Fruit fly (Drosophila melanogaster) whole organism: ENCODE data around the gene CG45490.
"Not testable (repeated sequence)": the region's sequence is repeated elsewhere in the genome, so short reads cannot be mapped to it uniquely, and the experiment has no call there.

ENCODE experiments used
- pan ChIP-seq: fragments of >200 bp; optimal IDR thresholded peaks from 2 replicates; lab custom pipeline; 2017
- psq ChIP-seq: fragments of >200 bp; optimal IDR thresholded peaks from 2 replicates; lab custom pipeline; 2017
- usp ChIP-seq: fragments of >200 bp; optimal IDR thresholded peaks from 2 replicates; lab custom pipeline; 2017; ENCODE audit warnings: missing biosample characterization, missing genetic modification characterization, mixed read lengths

- TF ChIP-seq pan; psq (lab: Kevin White, UChicago); usp (GFP tag; lab: Kevin White, UChicago): not testable (repeated sequence)
Measured at dm6 chrX:19958242-19958641, 24.1 kb upstream of the CG45490 start, which contains the start of gene CG43784.
